Fruit fly (Drosophila melanogaster) whole organism, wandering third instar larva: ENCODE results near the gene ArgRS.
A peak's percentile ranks its signal among the peaks of the same experiment; 100 is the strongest.

Source experiments
- Dif ChIP-seq: fragments of 200-275, 200-300 bp; sonication (Bioruptor generic); optimal IDR thresholded peaks from 2 replicates; lab custom pipeline; 2018; ENCODE audit warnings: missing biosample characterization, missing genetic modification characterization; ENCODE audit not compliant: partially characterized antibody
- HLH106 ChIP-seq: fragments of 200-800 bp; optimal IDR thresholded peaks from 3 replicates; lab custom pipeline; 2019; ENCODE audit warnings: missing biosample characterization, mild to moderate bottlenecking, missing genetic modification characterization, moderate library complexity
- Jra ChIP-seq: sonication (Bioruptor generic); optimal IDR thresholded peaks from 2 replicates; lab custom pipeline; 2016; ENCODE audit warnings: missing biosample characterization, missing genetic modification characterization
- Myc ChIP-seq: fragments of >200 bp; optimal IDR thresholded peaks from 2 replicates; lab custom pipeline; 2017
- Rel ChIP-seq, 2 experiments: fragments of 200-800 bp; sonication (Bioruptor generic) in 1 of 2; optimal IDR thresholded peaks; 2 replicates in 1 of 2; 3 replicates in 1 of 2; lab custom pipeline; 2016 to 2019; ENCODE audit warnings: mild to moderate bottlenecking in 2 of 2, missing biosample characterization in 2 of 2, missing genetic modification characterization in 2 of 2, moderate library complexity in 1 of 2
- Sp1 ChIP-seq: fragments of 200-800 bp; sonication (Bioruptor generic); optimal IDR thresholded peaks from 3 replicates; lab custom pipeline; 2019; ENCODE audit warnings: missing biosample characterization, mild to moderate bottlenecking, missing genetic modification characterization, moderate library complexity
- dsf ChIP-seq: sonication (Bioruptor generic); optimal IDR thresholded peaks from 2 replicates; lab custom pipeline; 2016; ENCODE audit warnings: missing biosample characterization, missing genetic modification characterization, borderline replicate concordance
- ey ChIP-seq: fragments of 200-800 bp; sonication (Bioruptor generic); optimal IDR thresholded peaks from 2 replicates; lab custom pipeline; 2016; ENCODE audit warnings: missing biosample characterization, missing genetic modification characterization
- foxo ChIP-seq, 2 experiments: fragments of 200-800 bp; sonication (Bioruptor generic); optimal IDR thresholded peaks; 2 replicates in 1 of 2; 3 replicates in 1 of 2; lab custom pipeline; 2016 to 2017; ENCODE audit warnings: missing biosample characterization in 2 of 2, missing genetic modification characterization in 2 of 2
- jim ChIP-seq: fragments of 175-275, 200-325 bp; sonication (Bioruptor generic); optimal IDR thresholded peaks from 2 replicates; lab custom pipeline; 2016; ENCODE audit warnings: missing biosample characterization, mild to moderate bottlenecking, missing genetic modification characterization
- lola ChIP-seq: fragments of >200 bp; optimal IDR thresholded peaks from 2 replicates; lab custom pipeline; 2017; ENCODE audit warnings: missing biosample characterization, missing genetic modification characterization
- psq ChIP-seq: fragments of 200-800 bp; sonication (Bioruptor generic); optimal IDR thresholded peaks from 3 replicates; lab custom pipeline; 2017; ENCODE audit warnings: missing biosample characterization, mild to moderate bottlenecking, missing genetic modification characterization, moderate library complexity
- sv ChIP-seq: fragments of 200-800 bp; sonication (Bioruptor generic); optimal IDR thresholded peaks from 3 replicates; lab custom pipeline; 2016; ENCODE audit warnings: missing biosample characterization, missing genetic modification characterization
- woc ChIP-seq: sonication (Bioruptor generic); optimal IDR thresholded peaks from 2 replicates; lab custom pipeline; 2016; ENCODE audit warnings: missing biosample characterization, mild to moderate bottlenecking, missing genetic modification characterization

- TF ChIP-seq lola, result no peak
- no peak for TF ChIP-seq Dif (GFP tag; lab: Kevin White, UChicago)
- TF ChIP-seq dsf (GFP tag; lab: Kevin White, UChicago), result no peak
- TF ChIP-seq foxo (GFP tag; optimal IDR thresholded peaks at IDR 0.05; lab: Kevin White, UChicago), result peak in 1 of 2 experiments; percentile 29
- TF ChIP-seq HLH106 (tag; lab: Kevin White, UChicago), result peak; percentile 51
- TF ChIP-seq jim (GFP tag; lab: Kevin White, UChicago), result no peak
- peak; percentile 12 for TF ChIP-seq psq
- no peak for TF ChIP-seq Jra
- peak; percentile 29 for TF ChIP-seq Sp1 (GFP tag; lab: Kevin White, UChicago)
- TF ChIP-seq ey, result peak; percentile 1
- no peak for TF ChIP-seq Myc (lab: Kevin White, UChicago)
- TF ChIP-seq Rel (GFP tag; optimal IDR thresholded peaks at IDR 0.05; lab: Kevin White, UChicago), result no peak
- no peak for TF ChIP-seq Rel (tag; optimal IDR thresholded peaks at IDR 0.05; lab: Kevin White, UChicago)
- no peak for TF ChIP-seq sv (GFP tag; lab: Kevin White, UChicago)
- TF ChIP-seq woc (GFP tag; lab: Kevin White, UChicago), result peak; percentile 41
These were observed 46.0 kb upstream of the ArgRS start, which contains the start of the genes MSBP and CG15916 for dm6 chrX:15889780-15890608.
